Fruit fly (Drosophila melanogaster): ENCODE results near the gene CG9970.

DNA sequence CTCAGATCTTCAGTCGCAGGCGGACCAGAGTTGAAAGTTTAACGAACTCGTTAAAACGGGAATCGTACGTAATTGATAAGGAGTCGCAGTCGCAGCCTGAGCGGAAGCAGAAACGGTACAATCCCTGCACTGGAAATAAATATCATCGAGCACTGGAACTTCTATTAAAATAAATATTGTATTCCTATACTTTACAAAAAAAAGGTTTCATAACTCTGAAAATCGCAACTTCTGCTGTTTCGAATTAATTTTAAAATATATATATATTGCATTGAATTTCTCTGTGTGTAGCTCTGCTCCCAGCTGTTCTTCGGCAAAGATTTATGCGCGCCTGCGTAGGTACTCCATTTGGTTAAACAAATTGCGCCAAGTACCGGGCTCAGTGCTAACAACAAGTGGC lies 32.0 kb downstream of the CG9970 start:
- TF ChIP-seq CG6163 (GFP tag; IDR thresholded peaks at IDR 0.05) = 0 out of 3 replicates have a peak, but pooled peaks have one; percentile 24
- TF ChIP-seq vri (GFP tag; optimal IDR thresholded peaks at IDR 0.05) = no peak
- TF ChIP-seq fd59A (GFP tag; optimal IDR thresholded peaks at IDR 0.05) = no peak
- TF ChIP-seq CG11762 (GFP tag; optimal IDR thresholded peaks at IDR 0.05; ENCODE audit: insufficient read depth) = no peak
- TF ChIP-seq topi (GFP tag; optimal IDR thresholded peaks at IDR 0.05) = peak; percentile 45
- no peak for TF ChIP-seq CG16779 (tag; optimal IDR thresholded peaks at IDR 0.05)
- no peak for TF ChIP-seq Eip93F (GFP tag; optimal IDR thresholded peaks at IDR 0.05)
- no peak for TF ChIP-seq CG11294 (GFP tag; IDR thresholded peaks at IDR 0.05)
- no peak for TF ChIP-seq CG6792 (GFP tag; optimal IDR thresholded peaks at IDR 0.05)
- no peak for TF ChIP-seq CG8319 (GFP tag; optimal IDR thresholded peaks at IDR 0.05)
- TF ChIP-seq Sox15 (GFP tag; optimal IDR thresholded peaks at IDR 0.05) = no peak
- peak; percentile 3 for TF ChIP-seq Hr39 (GFP tag; optimal IDR thresholded peaks at IDR 0.05)
- TF ChIP-seq Lpt (GFP tag; optimal IDR thresholded peaks at IDR 0.05) = no peak
- peak; percentile 10 for TF ChIP-seq esn (GFP tag; optimal IDR thresholded peaks at IDR 0.05)
